Fruit fly (Drosophila melanogaster) whole organism, embryonic: Measurements from ENCODE around the gene Catsup.
A peak's percentile ranks its signal among the peaks of the same experiment; 100 is the strongest.

Experiments
- Asciz ChIP-seq: fragments of 200-800 bp; sonication (Bioruptor generic); optimal IDR thresholded peaks from 2 replicates; lab custom pipeline; 2017; ENCODE audit warnings: missing biosample characterization, mild to moderate bottlenecking, missing genetic modification characterization, missing genetic modification reagents
- Atf6 ChIP-seq: fragments of 200-800 bp; sonication (Bioruptor generic); IDR thresholded peaks from 2 replicates; pipeline ENCODE4 v1.3.6; 2022; ENCODE audit warnings: missing biosample characterization, missing genetic modification characterization
- BEAF-32 ChIP-seq: fragments of 200-800 bp; sonication (Bioruptor generic); optimal IDR thresholded peaks from 3 replicates; lab custom pipeline; 2017; ENCODE audit warnings: missing biosample characterization, missing genetic modification characterization, mild to moderate bottlenecking, moderate library complexity, missing genetic modification reagents
- Bgb ChIP-seq: fragments of 200-800 bp; sonication (Bioruptor generic); IDR thresholded peaks from 2 replicates; pipeline ENCODE4 v1.3.6; 2022; ENCODE audit warnings: missing biosample characterization, missing genetic modification characterization; ENCODE audit not compliant: partially characterized antibody
- CG12155 ChIP-seq: fragments of 200-800 bp; sonication (Bioruptor generic); optimal IDR thresholded peaks from 3 replicates; lab custom pipeline; 2016; ENCODE audit warnings: missing biosample characterization, missing genetic modification characterization
- CG12219 ChIP-seq: fragments of 200-800 bp; sonication (Bioruptor generic); optimal IDR thresholded peaks from 3 replicates; lab custom pipeline; 2018; ENCODE audit warnings: missing biosample characterization, mild to moderate bottlenecking, missing genetic modification characterization
- CG12744 ChIP-seq: fragments of 200-800 bp; sonication (Bioruptor generic); optimal IDR thresholded peaks from 2 replicates; lab custom pipeline; 2016; ENCODE audit warnings: missing biosample characterization, missing genetic modification characterization
- CG13624 ChIP-seq: fragments of 200-800 bp; sonication (Bioruptor generic); optimal IDR thresholded peaks from 2 replicates; lab custom pipeline; 2016; ENCODE audit warnings: missing biosample characterization, missing genetic modification characterization
- CG14441 ChIP-seq: fragments of 200-800 bp; sonication (Bioruptor generic); IDR thresholded peaks from 2 replicates; pipeline ENCODE4 v1.3.6; 2022; ENCODE audit warnings: missing biosample characterization, missing genetic modification characterization
- CG14860 ChIP-seq: fragments of 200-800 bp; sonication (Bioruptor generic); IDR thresholded peaks from 3 replicates; pipeline ENCODE4 v1.3.6; 2022; ENCODE audit warnings: missing biosample characterization, missing genetic modification characterization; ENCODE audit not compliant: partially characterized antibody
- CG17186 ChIP-seq: fragments of 200-800 bp; sonication (Bioruptor generic); optimal IDR thresholded peaks from 3 replicates; lab custom pipeline; 2017; ENCODE audit warnings: missing biosample characterization, missing genetic modification reagents, missing genetic modification characterization
- CG17912 ChIP-seq: fragments of 200-800 bp; sonication (Bioruptor generic); optimal IDR thresholded peaks from 2 replicates; lab custom pipeline; 2018; ENCODE audit warnings: missing biosample characterization, mild to moderate bottlenecking, missing genetic modification characterization
- CG1792 ChIP-seq: fragments of 200-800 bp; sonication (Bioruptor generic); optimal IDR thresholded peaks from 2 replicates; lab custom pipeline; 2016; ENCODE audit warnings: missing biosample characterization, missing genetic modification characterization
- CG1832 ChIP-seq: fragments of 200-800 bp; sonication (Bioruptor generic); optimal IDR thresholded peaks from 2 replicates; lab custom pipeline; 2017; ENCODE audit warnings: missing biosample characterization, mild to moderate bottlenecking, missing genetic modification characterization, inconsistent platforms
- CG4707 ChIP-seq: fragments of 200-800 bp; sonication (Bioruptor generic); optimal IDR thresholded peaks from 2 replicates; lab custom pipeline; 2018; ENCODE audit warnings: missing biosample characterization, mild to moderate bottlenecking, missing genetic modification characterization, moderate library complexity
- CG5180 ChIP-seq: fragments of 200-800 bp; sonication (Bioruptor generic); optimal IDR thresholded peaks from 3 replicates; lab custom pipeline; 2017; ENCODE audit warnings: missing biosample characterization, missing genetic modification characterization, mild to moderate bottlenecking, moderate library complexity, missing genetic modification reagents
- CG5953 ChIP-seq: fragments of 200-800 bp; sonication (Bioruptor generic); IDR thresholded peaks from 2 replicates; pipeline ENCODE4 v1.3.6; 2022; ENCODE audit warnings: missing biosample characterization, missing genetic modification characterization
- CG6272 ChIP-seq: fragments of 200-800 bp; sonication (Bioruptor generic); IDR thresholded peaks from 2 replicates; pipeline ENCODE4 v1.3.6; 2022; ENCODE audit warnings: missing biosample characterization, missing genetic modification characterization
- CG7357 ChIP-seq: fragments of 200-800 bp; sonication (Bioruptor generic); IDR thresholded peaks from 3 replicates; pipeline ENCODE4 v1.3.6; 2022; ENCODE audit warnings: missing biosample characterization, missing genetic modification characterization
- CG7839 ChIP-seq: fragments of 200-800 bp; sonication (Bioruptor generic); optimal IDR thresholded peaks from 3 replicates; lab custom pipeline; 2018; ENCODE audit warnings: missing biosample characterization, mild to moderate bottlenecking, missing genetic modification characterization, moderate library complexity
- CG8089 ChIP-seq: fragments of 200-800 bp; sonication (Bioruptor generic); optimal IDR thresholded peaks from 3 replicates; lab custom pipeline; 2016; ENCODE audit warnings: missing biosample characterization, missing genetic modification characterization
- CG8359 ChIP-seq: fragments of 200-800 bp; sonication (Bioruptor generic); optimal IDR thresholded peaks from 2 replicates; lab custom pipeline; 2017; ENCODE audit warnings: missing biosample characterization, mild to moderate bottlenecking, missing genetic modification characterization, borderline replicate concordance
- CHES-1-like ChIP-seq: fragments of 200-800 bp; sonication (Bioruptor generic); optimal IDR thresholded peaks from 2 replicates; lab custom pipeline; 2016; ENCODE audit warnings: missing biosample characterization, missing genetic modification characterization
- D19B ChIP-seq: fragments of 200-800 bp; sonication (Bioruptor generic); optimal IDR thresholded peaks from 2 replicates; lab custom pipeline; 2017; ENCODE audit warnings: missing biosample characterization, mild to moderate bottlenecking, missing genetic modification characterization
- Dad ChIP-seq: fragments of 200-800 bp; sonication (Bioruptor generic); optimal IDR thresholded peaks from 3 replicates; lab custom pipeline; 2016; ENCODE audit warnings: missing biosample characterization, missing genetic modification characterization
- Doc2 ChIP-seq: fragments of 200-800 bp; sonication (Bioruptor generic); IDR thresholded peaks from 2 replicates; pipeline ENCODE4 v1.3.6; 2022; ENCODE audit warnings: missing biosample characterization, missing genetic modification characterization
- Dp ChIP-seq: fragments of 200-800 bp; sonication (Bioruptor generic); optimal IDR thresholded peaks from 2 replicates; lab custom pipeline; 2018; ENCODE audit warnings: missing biosample characterization, mild to moderate bottlenecking, missing genetic modification characterization, moderate library complexity
- HLH3B ChIP-seq: fragments of 200-800 bp; sonication (Bioruptor generic); IDR thresholded peaks from 2 replicates; pipeline ENCODE4 v1.3.6; 2022; ENCODE audit warnings: missing biosample characterization, missing genetic modification characterization
- HmgZ ChIP-seq: fragments of 200-800 bp; sonication (Bioruptor generic); optimal IDR thresholded peaks from 2 replicates; lab custom pipeline; 2018; ENCODE audit warnings: missing biosample characterization, mild to moderate bottlenecking, missing genetic modification characterization
- Kr ChIP-seq: fragments of 200-800 bp; sonication (Bioruptor generic); optimal IDR thresholded peaks from 2 replicates; lab custom pipeline; 2017; ENCODE audit warnings: missing biosample characterization, mild to moderate bottlenecking, missing genetic modification characterization
- Lhr ChIP-seq: fragments of 200-800 bp; sonication (Bioruptor generic); optimal IDR thresholded peaks from 3 replicates; lab custom pipeline; 2017; ENCODE audit warnings: mild to moderate bottlenecking, missing biosample characterization, missing genetic modification reagents, missing genetic modification characterization
- MTF-1 ChIP-seq: fragments of 200-800 bp; sonication (Bioruptor generic); optimal IDR thresholded peaks from 2 replicates; lab custom pipeline; 2018; ENCODE audit warnings: missing biosample characterization, mild to moderate bottlenecking, missing genetic modification characterization, borderline replicate concordance
- Sox100B ChIP-seq: fragments of 200-800 bp; sonication (Bioruptor generic); optimal IDR thresholded peaks from 3 replicates; lab custom pipeline; 2018; ENCODE audit warnings: missing biosample characterization, mild to moderate bottlenecking, missing genetic modification characterization
- Trl ChIP-seq, 3 experiments: fragments of >200 bp in 2 of 3; fragments of 200-800 bp in 1 of 3; sonication (Bioruptor generic) in 1 of 3; optimal IDR thresholded peaks; 2 replicates in 1 of 3; 3 replicates in 2 of 3; lab custom pipeline; 2016 to 2017; ENCODE audit warnings: missing biosample characterization in 1 of 3, missing genetic modification characterization in 1 of 3
- Vsx1 ChIP-seq: fragments of 200-800 bp; sonication (Bioruptor generic); optimal IDR thresholded peaks from 2 replicates; lab custom pipeline; 2017; ENCODE audit warnings: missing biosample characterization, mild to moderate bottlenecking, missing genetic modification characterization, missing genetic modification reagents
- al ChIP-seq: fragments of 200-800 bp; sonication (Bioruptor generic); IDR thresholded peaks from 2 replicates; pipeline ENCODE4 v1.3.6; 2022; ENCODE audit warnings: missing biosample characterization, missing genetic modification characterization
- croc ChIP-seq: fragments of 200-800 bp; sonication (Bioruptor generic); conservative IDR thresholded peaks from 3 replicates; pipeline ENCODE4 v1.3.6; 2022; ENCODE audit warnings: missing biosample characterization, missing genetic modification characterization
- crp ChIP-seq, 2 experiments: fragments of 200-800 bp; sonication (Bioruptor generic); optimal IDR thresholded peaks; 2 replicates in 1 of 2; 3 replicates in 1 of 2; lab custom pipeline; 2017; ENCODE audit warnings: missing biosample characterization in 2 of 2, missing genetic modification characterization in 2 of 2, mild to moderate bottlenecking in 1 of 2, moderate library complexity in 1 of 2
- dmrt99B ChIP-seq: fragments of 200-800 bp; sonication (Bioruptor generic); optimal IDR thresholded peaks from 2 replicates; lab custom pipeline; 2018; ENCODE audit warnings: missing biosample characterization, mild to moderate bottlenecking, missing genetic modification characterization, moderate library complexity
- hb ChIP-seq: fragments of 200-800 bp; sonication (Bioruptor generic); IDR thresholded peaks from 3 replicates; pipeline ENCODE4 v1.3.6; 2022; ENCODE audit warnings: missing biosample characterization, missing genetic modification characterization; ENCODE audit not compliant: partially characterized antibody
- her ChIP-seq: fragments of 200-800 bp; sonication (Bioruptor generic); optimal IDR thresholded peaks from 2 replicates; lab custom pipeline; 2016; ENCODE audit warnings: missing biosample characterization, missing genetic modification characterization
- hkb ChIP-seq, 2 experiments: fragments of 200-800 bp in 1 of 2; fragments of >200 bp in 1 of 2; sonication (Bioruptor generic) in 1 of 2; IDR thresholded peaks in 1 of 2; optimal IDR thresholded peaks in 1 of 2; 2 replicates each; pipeline versions ENCODE4 v1.3.6 to Lab custom; 2017 to 2022; ENCODE audit warnings: missing biosample characterization in 1 of 2, missing genetic modification characterization in 1 of 2
- ken ChIP-seq: fragments of 200-800 bp; sonication (Bioruptor generic); IDR thresholded peaks from 3 replicates; pipeline ENCODE4 v1.3.6; 2022; ENCODE audit warnings: missing biosample characterization, missing genetic modification characterization
- klu ChIP-seq: fragments of 200-800 bp; sonication (Bioruptor generic); IDR thresholded peaks from 2 replicates; pipeline ENCODE4 v1.3.6; 2022; ENCODE audit warnings: missing biosample characterization, missing genetic modification characterization
- ro ChIP-seq: fragments of 200-800 bp; sonication (Bioruptor generic); IDR thresholded peaks from 2 replicates; pipeline ENCODE4 v1.3.6; 2022; ENCODE audit warnings: missing biosample characterization, missing genetic modification characterization
- seq ChIP-seq: fragments of 200-800 bp; sonication (Bioruptor generic); IDR thresholded peaks from 2 replicates; pipeline ENCODE4 v1.3.6; 2022; ENCODE audit warnings: missing biosample characterization, missing genetic modification characterization
- sna ChIP-seq: fragments of 200-800 bp; sonication (Bioruptor generic); IDR thresholded peaks from 2 replicates; pipeline ENCODE4 v1.3.6; 2022; ENCODE audit warnings: missing biosample characterization, missing genetic modification characterization; ENCODE audit not compliant: partially characterized antibody
- tna ChIP-seq: fragments of 200-800 bp; sonication (Bioruptor generic); IDR thresholded peaks from 2 replicates; pipeline ENCODE4 v1.3.6; 2022; ENCODE audit warnings: missing biosample characterization, missing genetic modification characterization; ENCODE audit not compliant: partially characterized antibody
- zfh2 ChIP-seq: fragments of 200-800 bp; sonication (Bioruptor generic); optimal IDR thresholded peaks from 2 replicates; lab custom pipeline; 2016; ENCODE audit warnings: missing biosample characterization, missing genetic modification characterization

Gene Catsup

DNA sequence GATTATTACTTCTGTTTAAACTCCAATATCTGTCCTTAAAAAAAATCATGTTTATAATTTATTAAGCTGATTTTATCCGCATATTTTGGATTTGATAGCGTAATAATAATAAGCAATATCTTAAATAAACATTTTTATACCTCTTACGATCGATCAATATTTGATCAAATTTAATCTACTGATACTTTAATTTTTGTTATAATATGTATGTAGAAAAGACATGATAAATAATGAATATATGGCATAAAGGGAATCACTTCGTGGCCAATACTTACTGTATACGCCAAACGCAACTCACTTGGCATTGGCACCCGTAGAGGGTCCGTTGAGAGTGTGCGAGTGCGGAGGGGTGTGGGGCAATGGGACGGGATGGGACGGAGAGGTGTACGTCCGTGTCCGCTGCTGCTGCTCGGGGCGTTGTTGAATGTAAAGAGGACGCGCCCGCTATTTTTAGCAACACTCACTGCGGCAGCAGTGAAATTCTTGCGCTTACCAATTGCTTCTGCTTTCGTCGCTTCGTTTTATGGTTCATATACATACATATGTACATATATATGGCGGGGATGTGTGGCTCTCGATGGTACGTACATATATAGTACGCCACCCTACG is 5.5 kb upstream of the Catsup start (continued):
- TF ChIP-seq hb (GFP tag; lab: Robert Waterston, UW) (no peak), Lhr (GFP tag; lab: Kevin White, UChicago) (no peak), D19B (GFP tag; lab: Kevin White, UChicago) (no peak), crp (GFP tag; optimal IDR thresholded peaks at IDR 0.05; lab: Kevin White, UChicago) (no peak), HLH3B (no peak), Bgb (GFP tag; lab: Robert Waterston, UW) (no peak), CG8089 (no peak), Dad (no peak), CG12155 (GFP tag; lab: Kevin White, UChicago) (no peak), CG5953 (GFP tag; lab: Robert Waterston, UW) (no peak), Asciz (GFP tag; lab: Kevin White, UChicago) (no peak), BEAF-32 (no peak), CG5180 (GFP tag; lab: Kevin White, UChicago) (no peak), HmgZ (tag; lab: Kevin White, UChicago) (no peak), hkb (optimal IDR thresholded peaks at IDR 0.05; lab: Kevin White, UChicago) (no peak), hkb (GFP tag; IDR thresholded peaks at IDR 0.05; lab: Robert Waterston, UW) (no peak), CG12219 (GFP tag; lab: Kevin White, UChicago) (no peak), croc (GFP tag; lab: Robert Waterston, UW) (no peak), CG12744 (GFP tag; lab: Kevin White, UChicago) (no peak), CG1792 (GFP tag; lab: Kevin White, UChicago) (no peak), sna (GFP tag; lab: Robert Waterston, UW) (no peak), CG17186 (GFP tag; lab: Kevin White, UChicago) (no peak), Dp (GFP tag; lab: Kevin White, UChicago) (no peak), seq (GFP tag; lab: Robert Waterston, UW) (no peak), ken (no peak), Vsx1 (GFP tag; lab: Kevin White, UChicago) (no peak), al (GFP tag; lab: Robert Waterston, UW) (no peak), CG14860 (GFP tag; lab: Robert Waterston, UW) (no peak), tna (GFP tag; lab: Robert Waterston, UW) (0 out of 2 replicates have a peak, but pooled peaks have one; percentile 15), CHES-1-like (GFP tag; lab: Kevin White, UChicago) (no peak), dmrt99B (peak; percentile 4), CG13624 (GFP tag; lab: Kevin White, UChicago) (no peak), CG14441 (GFP tag; lab: Robert Waterston, UW) (no peak), Doc2 (no peak), her (no peak), Atf6 (GFP tag; lab: Robert Waterston, UW) (no peak), MTF-1 (GFP tag; lab: Kevin White, UChicago) (no peak), CG4707 (GFP tag; lab: Kevin White, UChicago) (no peak), CG6272 (GFP tag; lab: Robert Waterston, UW) (no peak), ro (GFP tag; lab: Robert Waterston, UW) (no peak), klu (GFP tag; lab: Robert Waterston, UW) (no peak), CG7839 (tag; lab: Kevin White, UChicago) (peak; percentile 25), Kr (GFP tag; lab: Kevin White, UChicago) (no peak), CG17912 (no peak), Sox100B (no peak), CG1832 (GFP tag; lab: Kevin White, UChicago) (no peak), CG7357 (GFP tag; lab: Robert Waterston, UW) (no peak), CG8359 (GFP tag; lab: Kevin White, UChicago) (no peak), Trl (optimal IDR thresholded peaks at IDR 0.05; lab: Kevin White, UChicago) (no peak), Trl (GFP tag; optimal IDR thresholded peaks at IDR 0.05; lab: Kevin White, UChicago) (no peak), zfh2 (GFP tag; lab: Kevin White, UChicago) (no peak)
